Fruit fly (Drosophila melanogaster) whole organism, prepupa: ENCODE data around the gene CG13046.

Experiments used
- CG10631 ChIP-seq: fragments of 200-800 bp; sonication (Bioruptor generic); optimal IDR thresholded peaks from 2 replicates; lab custom pipeline; 2016; ENCODE audit warnings: missing biosample characterization, missing genetic modification characterization
- Smox ChIP-seq: fragments of 200-800 bp; sonication (Bioruptor generic); optimal IDR thresholded peaks from 3 replicates; lab custom pipeline; 2016; ENCODE audit warnings: missing biosample characterization, missing genetic modification characterization

DNA sequence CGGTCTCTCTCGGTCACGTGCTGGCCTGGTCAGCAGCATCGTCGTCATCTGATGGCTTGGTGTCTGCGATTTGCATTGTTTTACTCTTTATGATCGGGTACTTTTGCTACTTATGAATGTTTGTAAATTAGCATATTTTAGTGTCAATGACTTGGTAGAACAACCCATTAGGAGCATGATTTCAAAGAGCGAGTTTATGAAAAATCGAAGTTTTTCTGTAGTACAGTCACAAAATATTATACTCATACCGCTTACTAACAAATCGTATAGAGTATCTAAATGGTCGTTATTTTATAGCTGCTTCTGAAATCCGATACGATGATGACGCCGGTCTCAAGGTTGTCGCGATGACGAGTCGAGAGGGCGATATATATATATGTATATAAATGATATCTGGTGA lies 2.0 kb downstream of the CG13046 start:
- TF ChIP-seq Smox (GFP tag; lab: Kevin White, UChicago) = peak; percentile 10
- peak; percentile 54 for TF ChIP-seq CG10631 (GFP tag; lab: Kevin White, UChicago)
